Fruit fly (Drosophila melanogaster) whole organism, embryonic: ENCODE data around the gene dia.

Source experiments
- CG10209 ChIP-seq: fragments of 200-800 bp; sonication (Bioruptor generic); optimal IDR thresholded peaks from 3 replicates; lab custom pipeline; 2017; ENCODE audit warnings: missing biosample characterization, mild to moderate bottlenecking, missing genetic modification characterization, missing genetic modification reagents
- CG11695 ChIP-seq: fragments of 200-800 bp; sonication (Bioruptor generic); IDR thresholded peaks from 3 replicates; pipeline ENCODE4 v1.3.6; 2022; ENCODE audit warnings: missing biosample characterization, missing genetic modification characterization
- CG12104 ChIP-seq: fragments of 200-800 bp; sonication (Bioruptor generic); optimal IDR thresholded peaks from 3 replicates; lab custom pipeline; 2016; ENCODE audit warnings: missing biosample characterization, missing genetic modification characterization
- CG12155 ChIP-seq: fragments of 200-800 bp; sonication (Bioruptor generic); optimal IDR thresholded peaks from 3 replicates; lab custom pipeline; 2016; ENCODE audit warnings: missing biosample characterization, missing genetic modification characterization
- CG12659 ChIP-seq: fragments of 200-800 bp; sonication (Bioruptor generic); optimal IDR thresholded peaks from 3 replicates; lab custom pipeline; 2017; ENCODE audit warnings: mild to moderate bottlenecking, missing biosample characterization, missing genetic modification reagents, missing genetic modification characterization
- CG13287 ChIP-seq: fragments of 200-800 bp; sonication (Bioruptor generic); IDR thresholded peaks from 2 replicates; pipeline ENCODE4 v1.3.6; 2022; ENCODE audit warnings: missing biosample characterization, missing genetic modification characterization; ENCODE audit not compliant: partially characterized antibody
- CG14014 ChIP-seq: fragments of 200-800 bp; sonication (Bioruptor generic); IDR thresholded peaks from 2 replicates; pipeline ENCODE4 v1.3.6; 2022; ENCODE audit warnings: missing biosample characterization, missing genetic modification characterization
- CG17361 ChIP-seq: fragments of 200-800 bp; sonication (Bioruptor generic); IDR thresholded peaks from 3 replicates; pipeline ENCODE4 v1.3.6; 2022; ENCODE audit warnings: missing biosample characterization, missing genetic modification characterization
- CG18011 ChIP-seq: fragments of 200-800 bp; sonication (Bioruptor generic); optimal IDR thresholded peaks from 2 replicates; lab custom pipeline; 2017; ENCODE audit warnings: missing biosample characterization, missing genetic modification characterization, mild to moderate bottlenecking, moderate library complexity, missing genotype
- CG18262 ChIP-seq: fragments of 200-800 bp; optimal IDR thresholded peaks from 3 replicates; lab custom pipeline; 2019; ENCODE audit warnings: missing biosample characterization, mild to moderate bottlenecking, missing genetic modification characterization, moderate library complexity
- CG2120 ChIP-seq: fragments of 200-800 bp; sonication (Bioruptor generic); optimal IDR thresholded peaks from 3 replicates; lab custom pipeline; 2016; ENCODE audit warnings: missing biosample characterization, missing genetic modification characterization
- CG2889 ChIP-seq: fragments of 200-800 bp; sonication (Bioruptor generic); IDR thresholded peaks from 3 replicates; pipeline ENCODE4 v1.3.6; 2022; ENCODE audit warnings: missing biosample characterization, missing genetic modification characterization
- CG3163 ChIP-seq: fragments of 200-800 bp; sonication (Bioruptor generic); optimal IDR thresholded peaks from 3 replicates; lab custom pipeline; 2016; ENCODE audit warnings: missing biosample characterization, missing genetic modification characterization
- CG34376 ChIP-seq: fragments of 200-800 bp; sonication (Bioruptor generic); optimal IDR thresholded peaks from 2 replicates; lab custom pipeline; 2018; ENCODE audit warnings: missing biosample characterization, mild to moderate bottlenecking, missing genetic modification characterization
- CG4404 ChIP-seq: fragments of 200-800 bp; sonication (Bioruptor generic); IDR thresholded peaks from 2 replicates; pipeline ENCODE4 v1.3.6; 2022; ENCODE audit warnings: missing biosample characterization, missing genetic modification characterization
- CG6854 ChIP-seq: fragments of 200-800 bp; sonication (Bioruptor generic); optimal IDR thresholded peaks from 3 replicates; lab custom pipeline; 2017; ENCODE audit warnings: missing biosample characterization, mild to moderate bottlenecking, missing genetic modification characterization
- CG7271 ChIP-seq: fragments of 200-800 bp; sonication (Bioruptor generic); optimal IDR thresholded peaks from 2 replicates; lab custom pipeline; 2018; ENCODE audit warnings: missing biosample characterization, mild to moderate bottlenecking, missing genetic modification characterization, moderate library complexity
- CG8388 ChIP-seq: fragments of 200-800 bp; sonication (Bioruptor generic); optimal IDR thresholded peaks from 2 replicates; lab custom pipeline; 2019; ENCODE audit warnings: missing biosample characterization, mild to moderate bottlenecking, missing genetic modification characterization, moderate library complexity
- CG8478 ChIP-seq: fragments of >200 bp; optimal IDR thresholded peaks from 2 replicates; lab custom pipeline; 2018
- CG8944 ChIP-seq: fragments of 200-800 bp; sonication (Bioruptor generic); optimal IDR thresholded peaks from 3 replicates; lab custom pipeline; 2016; ENCODE audit warnings: missing biosample characterization, missing genetic modification characterization
- CrebB ChIP-seq: fragments of 200-800 bp; sonication (Bioruptor generic); optimal IDR thresholded peaks from 3 replicates; lab custom pipeline; 2018; ENCODE audit warnings: missing biosample characterization, mild to moderate bottlenecking, missing genetic modification characterization
- Dfd ChIP-seq, 2 experiments: fragments of >200 bp; optimal IDR thresholded peaks; 2 replicates each; lab custom pipeline; 2017; ENCODE audit warnings: missing biosample characterization in 2 of 2, missing genetic modification characterization in 2 of 2
- E2f2 ChIP-seq: fragments of 200-800 bp; sonication (Bioruptor generic); IDR thresholded peaks from 2 replicates; pipeline ENCODE4 v1.3.6; 2022; ENCODE audit warnings: missing biosample characterization, missing genetic modification characterization
- Ets65A ChIP-seq: fragments of 200-800 bp; sonication (Bioruptor generic); peaks from one replicate; lab custom pipeline; 2016; ENCODE audit warnings: missing biosample characterization, missing genetic modification characterization
- Fer2 ChIP-seq: fragments of 200-800 bp; sonication (Bioruptor generic); optimal IDR thresholded peaks from 2 replicates; lab custom pipeline; 2018; ENCODE audit warnings: missing biosample characterization, mild to moderate bottlenecking, missing genetic modification characterization, moderate library complexity
- H2.0 ChIP-seq: fragments of 200-800 bp; sonication (Bioruptor generic); IDR thresholded peaks from 2 replicates; pipeline ENCODE4 v1.3.6; 2022; ENCODE audit warnings: missing biosample characterization, missing genetic modification characterization
- Hand ChIP-seq: fragments of 200-800 bp; sonication (Bioruptor generic); optimal IDR thresholded peaks from 2 replicates; lab custom pipeline; 2017; ENCODE audit warnings: mild to moderate bottlenecking, missing biosample characterization, missing genetic modification reagents, missing genetic modification characterization
- Hmx ChIP-seq: fragments of 200-800 bp; sonication (Bioruptor generic); optimal IDR thresholded peaks from 2 replicates; lab custom pipeline; 2016; ENCODE audit warnings: missing biosample characterization, missing genetic modification characterization
- Hr51 ChIP-seq, 2 experiments: fragments of 200-800 bp; sonication (Bioruptor generic); optimal IDR thresholded peaks; 2 replicates in 1 of 2; 3 replicates in 1 of 2; lab custom pipeline; 2016 to 2018; ENCODE audit warnings: missing biosample characterization in 2 of 2, missing genetic modification characterization in 2 of 2, mild to moderate bottlenecking in 1 of 2, moderate library complexity in 1 of 2
- Lpt ChIP-seq: fragments of >200 bp; optimal IDR thresholded peaks from 2 replicates; lab custom pipeline; 2018; ENCODE audit warnings: missing biosample characterization, missing genetic modification characterization
- Nf-YA ChIP-seq: fragments of 200-800 bp; sonication (Bioruptor generic); IDR thresholded peaks from 2 replicates; pipeline ENCODE4 v1.3.6; 2022; ENCODE audit warnings: missing biosample characterization, missing genetic modification characterization
- Ravus ChIP-seq: fragments of 200-800 bp; sonication (Bioruptor generic); IDR thresholded peaks from 2 replicates; pipeline ENCODE4 v1.3.6; 2022; ENCODE audit warnings: missing biosample characterization, missing genetic modification characterization
- ab ChIP-seq: fragments of 200-800 bp; sonication (Bioruptor generic); optimal IDR thresholded peaks from 2 replicates; lab custom pipeline; 2016; ENCODE audit warnings: missing biosample characterization, missing genetic modification characterization
- aop ChIP-seq: fragments of 200-800 bp; sonication (Bioruptor generic); IDR thresholded peaks from 2 replicates; pipeline ENCODE4 v1.3.6; 2022; ENCODE audit warnings: missing biosample characterization, missing genetic modification characterization
- bbx ChIP-seq: fragments of 200-800 bp; sonication (Bioruptor generic); IDR thresholded peaks from 2 replicates; pipeline ENCODE4 v1.3.6; 2022; ENCODE audit warnings: missing biosample characterization, missing genetic modification characterization; ENCODE audit not compliant: partially characterized antibody
- ci ChIP-seq: fragments of 200-800 bp; sonication (Bioruptor generic); IDR thresholded peaks from 3 replicates; pipeline ENCODE4 v1.3.6; 2022; ENCODE audit warnings: missing biosample characterization, missing genetic modification characterization
- crol ChIP-seq: fragments of 200-800 bp; sonication (Bioruptor generic); IDR thresholded peaks from 2 replicates; pipeline ENCODE4 v1.3.6; 2022; ENCODE audit warnings: missing biosample characterization, missing genetic modification characterization
- dimm ChIP-seq: fragments of 200-800 bp; sonication (Bioruptor generic); IDR thresholded peaks from 2 replicates; pipeline ENCODE4 v1.3.6; 2022; ENCODE audit warnings: missing biosample characterization, missing genetic modification characterization
- dysf ChIP-seq: fragments of 200-800 bp; sonication (Bioruptor generic); IDR thresholded peaks from 3 replicates; pipeline ENCODE4 v1.3.6; 2022; ENCODE audit warnings: missing biosample characterization, missing genetic modification characterization
- fd64A ChIP-seq: fragments of 200-800 bp; sonication (Bioruptor generic); optimal IDR thresholded peaks from 3 replicates; lab custom pipeline; 2018; ENCODE audit warnings: missing biosample characterization, mild to moderate bottlenecking, missing genetic modification characterization
- fu2 ChIP-seq: fragments of 200-800 bp; sonication (Bioruptor generic); optimal IDR thresholded peaks from 2 replicates; lab custom pipeline; 2016; ENCODE audit warnings: missing biosample characterization, missing genetic modification characterization
- gsb-n ChIP-seq: fragments of 200-800 bp; sonication (Bioruptor generic); optimal IDR thresholded peaks from 3 replicates; lab custom pipeline; 2018; ENCODE audit warnings: missing biosample characterization, mild to moderate bottlenecking, missing genetic modification characterization
- h ChIP-seq: fragments of >200 bp; optimal IDR thresholded peaks from 2 replicates; lab custom pipeline; 2017
- kay ChIP-seq: fragments of 200-800 bp; sonication (Bioruptor generic); optimal IDR thresholded peaks from 2 replicates; lab custom pipeline; 2016; ENCODE audit warnings: missing biosample characterization, missing genetic modification characterization
- mirr ChIP-seq: fragments of 200-800 bp; sonication (Bioruptor generic); optimal IDR thresholded peaks from 3 replicates; lab custom pipeline; 2018; ENCODE audit warnings: missing biosample characterization, mild to moderate bottlenecking, missing genetic modification characterization
- peb ChIP-seq: fragments of 200-800 bp; sonication (Bioruptor generic); IDR thresholded peaks from 2 replicates; pipeline ENCODE4 v1.3.6; 2022; ENCODE audit warnings: missing biosample characterization, missing genetic modification characterization
- pzg ChIP-seq: fragments of 200-800 bp; sonication (Bioruptor generic); optimal IDR thresholded peaks from 3 replicates; lab custom pipeline; 2018; ENCODE audit warnings: missing biosample characterization, mild to moderate bottlenecking, missing genetic modification characterization, moderate library complexity
- scrt ChIP-seq: fragments of 200-800 bp; sonication (Bioruptor generic); optimal IDR thresholded peaks from 2 replicates; lab custom pipeline; 2018; ENCODE audit warnings: missing biosample characterization, mild to moderate bottlenecking, missing genetic modification characterization, moderate library complexity
- sens-2 ChIP-seq: fragments of 200-800 bp; sonication (Bioruptor generic); IDR thresholded peaks from 2 replicates; pipeline ENCODE4 v1.3.6; 2022; ENCODE audit warnings: missing biosample characterization, missing genetic modification characterization
- sisA ChIP-seq: fragments of 200-800 bp; sonication (Bioruptor generic); IDR thresholded peaks from 2 replicates; pipeline ENCODE4 v1.3.6; 2022; ENCODE audit warnings: missing biosample characterization, missing genetic modification characterization
- sr ChIP-seq: fragments of 200-800 bp; sonication (Bioruptor generic); IDR thresholded peaks from 3 replicates; pipeline ENCODE4 v1.3.6; 2022; ENCODE audit warnings: missing biosample characterization, missing genetic modification characterization
- trem ChIP-seq: fragments of 200-800 bp; optimal IDR thresholded peaks from 3 replicates; lab custom pipeline; 2019; ENCODE audit warnings: missing biosample characterization, mild to moderate bottlenecking, missing genetic modification characterization, moderate library complexity

The dia gene

DNA sequence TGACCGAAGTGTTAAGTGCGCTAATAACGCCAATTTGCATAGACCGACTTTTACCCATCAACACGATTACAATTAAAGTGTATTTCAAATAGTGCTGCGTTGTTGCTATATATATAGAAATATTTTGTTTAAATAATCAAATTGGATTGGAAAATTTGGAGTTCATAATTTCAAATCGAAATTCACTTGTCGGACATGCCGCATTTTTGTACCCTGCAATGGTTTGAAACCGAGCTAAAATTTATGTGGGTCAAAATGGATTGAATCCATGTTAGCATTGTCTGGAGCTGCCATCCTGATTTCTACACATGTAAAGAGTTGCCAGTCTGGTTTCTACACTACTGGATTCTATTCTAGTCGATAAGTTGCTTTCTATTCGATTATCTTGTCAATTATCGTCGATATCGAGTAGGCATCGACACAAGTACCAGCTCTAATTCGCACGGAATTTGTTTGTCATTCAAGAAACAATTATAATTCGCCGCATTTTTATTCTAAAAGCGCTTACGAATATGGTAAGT is 29.4 kb downstream of the dia start, which contains the start of gene Pomp (continued):
- TF ChIP-seq pzg (peak; percentile 95), ab (GFP tag; lab: Kevin White, UChicago) (peak; percentile 41), CG14014 (GFP tag; lab: Robert Waterston, UW) (peak; percentile 86), trem (tag; lab: Kevin White, UChicago) (peak; percentile 93), CG18262 (tag; lab: Kevin White, UChicago) (peak; percentile 90), CG8944 (GFP tag; lab: Kevin White, UChicago) (peak; percentile 52), Ets65A (GFP tag; lab: Kevin White, UChicago) (peak; percentile 95), bbx (GFP tag; lab: Robert Waterston, UW) (peak; percentile 78), sens-2 (GFP tag; lab: Robert Waterston, UW) (peak; percentile 65), CrebB (tag; lab: Kevin White, UChicago) (peak; percentile 69), CG11695 (GFP tag; lab: Robert Waterston, UW) (peak; percentile 88), aop (GFP tag; lab: Robert Waterston, UW) (0 out of 2 replicates have a peak, but pooled peaks have one; percentile 62), peb (GFP tag; lab: Robert Waterston, UW) (peak; percentile 79), h (lab: Kevin White, UChicago) (no peak), CG2120 (peak; percentile 87), CG12104 (peak; percentile 70), CG13287 (peak; percentile 81), ci (GFP tag; lab: Robert Waterston, UW) (peak; percentile 93), CG6854 (GFP tag; lab: Kevin White, UChicago) (peak; percentile 67), E2f2 (peak; percentile 73), Fer2 (peak; percentile 18), dimm (GFP tag; lab: Robert Waterston, UW) (peak; percentile 70; the same call in 1 of the 2 replicates), CG8388 (peak; percentile 84), Dfd (GFP tag; optimal IDR thresholded peaks at IDR 0.05; lab: Kevin White, UChicago) (no peak), Ravus (GFP tag; lab: Robert Waterston, UW) (peak; percentile 31), fu2 (GFP tag; lab: Kevin White, UChicago) (peak; percentile 42), sr (GFP tag; lab: Robert Waterston, UW) (peak; percentile 56; the same call in 2 of the 3 replicates), CG4404 (peak; percentile 78), CG2889 (GFP tag; lab: Robert Waterston, UW) (peak; percentile 61; the same call in 1 of the 3 replicates), CG18011 (GFP tag; lab: Kevin White, UChicago) (peak; percentile 61), Hr51 (GFP tag; optimal IDR thresholded peaks at IDR 0.05; lab: Kevin White, UChicago) (peak; percentile 64 to 87), Nf-YA (GFP tag; lab: Robert Waterston, UW) (peak; percentile 84), CG8478 (lab: Kevin White, UChicago) (no peak), mirr (peak; percentile 25), fd64A (GFP tag; lab: Kevin White, UChicago) (peak; percentile 48), gsb-n (peak; percentile 80), H2.0 (GFP tag; lab: Robert Waterston, UW) (peak; percentile 80), kay (peak; percentile 70), CG12659 (peak; percentile 86), Lpt (GFP tag; lab: Kevin White, UChicago) (no peak), Hmx (GFP tag; lab: Kevin White, UChicago) (no peak), CG3163 (GFP tag; lab: Kevin White, UChicago) (no peak), CG17361 (GFP tag; lab: Robert Waterston, UW) (peak; percentile 90), sisA (peak; percentile 80), crol (GFP tag; lab: Robert Waterston, UW) (peak; percentile 35; the same call in 1 of the 2 replicates), CG12155 (peak; percentile 86), dysf (GFP tag; lab: Robert Waterston, UW) (peak; percentile 94), Hand (peak; percentile 23), CG7271 (no peak), CG34376 (peak; percentile 29), CG10209 (peak; percentile 84), scrt (GFP tag; lab: Kevin White, UChicago) (peak; percentile 73)
